Worm (Caenorhabditis elegans): ENCODE measurements around the gene pqe-1.

The pqe-1 gene

ce11 chrIII:5367995-5368899 is 57.2 kb downstream of the pqe-1 start, which contains the start of gene dhs-9 (continued):
- peak; percentile 62 for TF ChIP-seq Y53G8AR.9 (GFP tag; conservative IDR thresholded peaks at IDR 0.05)

Measured in whole organism, young adult.